Worm (Caenorhabditis elegans): ENCODE data around the gene wdr-83.

DNA sequence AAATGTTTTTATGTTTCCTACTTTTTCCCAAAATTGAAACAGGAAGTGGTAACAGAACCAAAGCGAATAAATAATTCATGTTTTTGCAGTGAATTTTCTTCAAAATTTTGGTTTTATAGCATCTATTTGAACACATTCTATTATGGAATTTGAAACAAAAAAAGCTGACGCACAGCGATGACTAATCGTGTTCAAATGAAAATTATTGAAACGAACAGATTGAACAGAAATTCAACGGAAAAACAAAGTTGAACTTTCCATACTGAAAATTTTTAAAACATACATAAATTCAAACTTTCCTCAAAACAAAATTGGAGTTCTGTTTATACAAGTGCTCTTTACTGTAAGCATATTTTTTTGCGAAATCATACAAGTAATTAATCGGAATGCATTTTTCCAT lies 19.5 kb downstream of the wdr-83 start, which contains the start of gene F59A6.12:
- TF ChIP-seq ama-1 (optimal IDR thresholded peaks at IDR 0.05), result no peak
- no peak for TF ChIP-seq ceh-82 (tag; optimal IDR thresholded peaks at IDR 0.05)
- TF ChIP-seq nhr-237 (tag; optimal IDR thresholded peaks at IDR 0.05), result no peak
- no peak for TF ChIP-seq ZK546.5 (tag; optimal IDR thresholded peaks at IDR 0.05)
- TF ChIP-seq nhr-77 (tag; optimal IDR thresholded peaks at IDR 0.05), result no peak
- TF ChIP-seq lin-13 (GFP tag; optimal IDR thresholded peaks at IDR 0.05), result no peak
- no peak for TF ChIP-seq madf-5 (GFP tag; IDR thresholded peaks at IDR 0.05)

All from whole organism, L4 larva.